Worm (Caenorhabditis elegans): ENCODE results near the gene E02H9.7.

DNA sequence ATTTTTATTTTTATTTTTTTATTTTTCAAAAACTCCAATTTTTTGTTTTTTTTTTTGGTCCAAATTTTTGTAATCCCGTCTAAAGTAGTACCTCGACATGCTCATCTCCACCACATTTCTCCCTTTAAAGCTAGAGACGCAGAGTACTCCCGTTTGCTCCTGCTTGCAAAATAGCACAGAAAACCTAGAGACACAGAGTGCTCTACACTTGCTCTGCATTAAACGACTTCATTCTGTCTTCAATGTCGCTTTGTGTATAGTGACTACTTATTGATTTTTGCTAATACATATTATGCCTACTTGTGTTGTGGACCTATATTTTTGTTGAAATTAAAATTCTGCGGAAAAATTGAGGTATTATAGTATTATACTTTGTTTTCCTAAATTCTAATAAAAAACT, 19.4 kb downstream of the E02H9.7 start, which contains the start of gene W04B5.8:
- TF ChIP-seq ztf-4 (tag; optimal IDR thresholded peaks at IDR 0.05) (no peak), nhr-237 (tag; optimal IDR thresholded peaks at IDR 0.05) (no peak), aha-1 (tag; optimal IDR thresholded peaks at IDR 0.05) (no peak), skn-1 (tag; optimal IDR thresholded peaks at IDR 0.05) (no peak), sptf-1 (tag; optimal IDR thresholded peaks at IDR 0.05) (no peak), grh-1 (GFP tag; IDR thresholded peaks at IDR 0.05) (no peak), zag-1 (tag; optimal IDR thresholded peaks at IDR 0.05) (no peak), ama-1 (optimal IDR thresholded peaks at IDR 0.05) (no peak), lsy-2 (tag; optimal IDR thresholded peaks at IDR 0.05) (peak in 1 of 2 experiments; percentile 35), efl-1 (optimal IDR thresholded peaks at IDR 0.05) (peak; percentile 55 to 58), efl-1 (GFP tag; optimal IDR thresholded peaks at IDR 0.05 in 1 of 2) (peak in 1 of 2 experiments; percentile 83), mep-1 (tag; optimal IDR thresholded peaks at IDR 0.05) (no peak)
